Worm (Caenorhabditis elegans): ENCODE measurements around the gene str-220.

The str-220 gene

DNA sequence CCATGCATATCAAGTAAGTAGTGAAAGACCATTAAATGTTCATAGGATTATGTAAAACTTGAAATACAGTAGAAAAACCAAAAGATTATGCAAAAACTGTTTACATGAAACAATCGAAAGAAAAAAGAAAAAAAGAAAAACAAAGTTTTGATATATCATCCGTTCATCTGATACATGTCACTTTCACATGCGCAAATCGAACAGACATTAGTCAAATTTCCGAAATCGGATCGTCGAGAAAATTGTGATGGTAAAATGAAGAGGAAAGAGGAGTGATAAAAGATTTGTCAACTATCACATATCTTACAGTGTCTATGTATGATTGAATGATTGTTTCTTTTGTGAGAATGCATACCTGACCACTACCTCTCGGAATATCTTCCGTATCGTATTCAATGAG lies 37.8 kb upstream of the str-220 start:
- no peak for TF ChIP-seq pha-4 (tag; optimal IDR thresholded peaks at IDR 0.05)
- TF ChIP-seq lin-32 (GFP tag; optimal IDR thresholded peaks at IDR 0.05): no peak
- no peak for TF ChIP-seq blmp-1 (tag; optimal IDR thresholded peaks at IDR 0.05)
- no peak for TF ChIP-seq ztf-11 (tag; optimal IDR thresholded peaks at IDR 0.05)
- TF ChIP-seq nhr-237 (tag; optimal IDR thresholded peaks at IDR 0.05): no peak

ce11 chrIV:7205969-7206368 lies 34.8 kb upstream of the str-220 start, which contains the start of gene kcc-1:
TSS of gene kcc-1 (plus strand) at chrIV:7206269.
- TF ChIP-seq elt-1 (tag; optimal IDR thresholded peaks at IDR 0.05; ENCODE audit: borderline replicate concordance, insufficient read depth) (no peak), ces-1 (GFP tag; optimal IDR thresholded peaks at IDR 0.05) (no peak), bed-3 (GFP tag; optimal IDR thresholded peaks at IDR 0.05) (no peak), nhr-28 (tag; optimal IDR thresholded peaks at IDR 0.05) (no peak)

DNA sequence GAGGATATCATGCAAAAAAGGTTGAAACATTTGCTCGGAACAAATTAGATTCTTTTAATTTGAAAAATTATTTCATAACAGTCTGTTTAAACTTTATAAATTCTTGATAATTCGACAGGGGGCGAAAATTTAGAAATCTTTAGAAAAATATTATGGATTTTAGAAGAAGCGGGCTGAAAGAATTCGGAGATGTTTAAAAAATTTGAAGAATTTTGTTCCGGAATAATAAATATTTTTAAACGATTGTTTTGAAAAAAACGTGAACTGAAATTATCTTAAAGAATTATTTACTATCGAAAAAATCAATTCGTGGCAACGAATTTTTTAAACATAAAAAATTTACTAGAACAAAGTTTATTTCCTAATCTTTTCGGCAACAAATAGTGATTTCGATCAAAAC lies 32.6 kb upstream of the str-220 start, which contains the start of gene R13A1.3:
Gene R13A1.3 (plus strand): TSS at position 301 of the 400 bp plus-strand sequence.
- TF ChIP-seq cnd-1 (tag; optimal IDR thresholded peaks at IDR 0.05): no peak
- TF ChIP-seq nhr-76 (tag; optimal IDR thresholded peaks at IDR 0.05): no peak
- no peak for TF ChIP-seq pha-4 (tag; optimal IDR thresholded peaks at IDR 0.05)
- TF ChIP-seq bed-3 (GFP tag; optimal IDR thresholded peaks at IDR 0.05): no peak
- no peak for TF ChIP-seq lin-32 (GFP tag; optimal IDR thresholded peaks at IDR 0.05)
- TF ChIP-seq ceh-43 (GFP tag; optimal IDR thresholded peaks at IDR 0.05): no peak
- no peak for TF ChIP-seq nhr-237 (tag; optimal IDR thresholded peaks at IDR 0.05)
- no peak for TF ChIP-seq lin-13 (tag; optimal IDR thresholded peaks at IDR 0.05)
- no peak for TF ChIP-seq sptf-1 (tag; optimal IDR thresholded peaks at IDR 0.05)
- TF ChIP-seq hlh-1 (tag; optimal IDR thresholded peaks at IDR 0.05): no peak
- TF ChIP-seq ztf-11 (tag; optimal IDR thresholded peaks at IDR 0.05): no peak

ce11 chrIV:7196853-7197252 lies 25.7 kb upstream of the str-220 start, which contains the start of gene unc-8:
TSS of gene unc-8 (plus strand) at chrIV:7197153.
- TF ChIP-seq unc-39 (tag; optimal IDR thresholded peaks at IDR 0.05) (no peak), tbx-8 (GFP tag; optimal IDR thresholded peaks at IDR 0.05) (no peak), nhr-12 (tag; optimal IDR thresholded peaks at IDR 0.05) (no peak), nhr-76 (tag; optimal IDR thresholded peaks at IDR 0.05) (no peak), flh-1 (GFP tag; optimal IDR thresholded peaks at IDR 0.05) (no peak), ceh-43 (GFP tag; optimal IDR thresholded peaks at IDR 0.05) (no peak), ceh-83 (GFP tag; optimal IDR thresholded peaks at IDR 0.05) (no peak)

DNA sequence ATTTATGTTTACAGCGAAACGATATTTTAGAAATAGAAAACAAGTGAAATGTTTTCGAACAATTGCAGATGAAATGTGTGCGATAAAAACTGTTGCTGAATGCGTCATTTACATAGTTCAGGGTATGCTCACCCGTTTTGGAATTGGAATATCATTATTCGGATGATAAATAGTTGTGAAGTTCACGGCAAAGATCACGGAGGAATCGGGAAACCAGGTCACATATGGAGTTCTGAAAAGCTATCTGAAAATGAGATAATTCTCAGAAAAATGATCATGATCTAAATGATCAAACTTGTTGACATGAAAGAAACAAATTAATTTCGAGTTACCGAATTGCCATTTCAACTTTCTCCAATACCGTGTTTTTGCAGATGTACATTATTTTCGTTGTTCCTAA lies 24.6 kb upstream of the str-220 start, which contains the start of gene best-16:
Gene best-16 (minus strand): TSS at position 101 of the 400 bp plus-strand sequence.
- no peak for TF ChIP-seq hlh-1 (tag; optimal IDR thresholded peaks at IDR 0.05)

DNA sequence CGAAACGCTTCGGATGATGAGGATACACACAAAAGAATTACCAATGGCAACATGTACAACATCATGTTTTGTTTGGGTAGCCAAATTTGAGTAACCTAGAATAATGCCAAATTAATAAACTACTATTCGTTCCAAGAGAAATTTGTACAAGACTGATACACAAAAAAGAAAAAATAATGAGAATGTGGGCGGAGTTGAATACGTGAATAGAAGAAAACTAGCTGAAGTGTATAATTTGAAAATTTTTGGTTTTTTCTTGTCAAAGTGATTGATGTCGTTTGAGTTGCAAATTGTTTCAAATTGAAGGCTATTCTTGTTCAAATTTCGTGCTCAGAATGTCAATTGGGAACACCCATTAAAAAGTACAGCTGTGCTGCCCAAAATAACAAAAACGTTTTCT lies 20.6 kb upstream of the str-220 start, which contains the start of gene R13A1.5:
Gene R13A1.5 (minus strand): TSS at position 101 of the 400 bp plus-strand sequence.
- TF ChIP-seq nhr-237 (tag; optimal IDR thresholded peaks at IDR 0.05) (no peak), snpc-4 (tag; optimal IDR thresholded peaks at IDR 0.05) (no peak), ceh-39 (tag; optimal IDR thresholded peaks at IDR 0.05) (no peak), elt-3 (tag; optimal IDR thresholded peaks at IDR 0.05) (no peak), ham-2 (GFP tag; optimal IDR thresholded peaks at IDR 0.05) (no peak), M03D4.4 (tag; optimal IDR thresholded peaks at IDR 0.05) (no peak), mab-5 (tag; optimal IDR thresholded peaks at IDR 0.05) (no peak), blmp-1 (tag; optimal IDR thresholded peaks at IDR 0.05) (no peak), ztf-11 (tag; optimal IDR thresholded peaks at IDR 0.05) (no peak)

ce11 chrIV:7190409-7190808 lies 19.3 kb upstream of the str-220 start:
- no peak for TF ChIP-seq nhr-237 (tag; optimal IDR thresholded peaks at IDR 0.05)
- no peak for TF ChIP-seq ceh-43 (GFP tag; optimal IDR thresholded peaks at IDR 0.05)
- TF ChIP-seq mep-1 (tag; optimal IDR thresholded peaks at IDR 0.05): no peak
- no peak for TF ChIP-seq ham-2 (GFP tag; optimal IDR thresholded peaks at IDR 0.05)
- TF ChIP-seq drap-1 (GFP tag; optimal IDR thresholded peaks at IDR 0.05): no peak
- TF ChIP-seq lsy-2 (tag; optimal IDR thresholded peaks at IDR 0.05): no peak
- TF ChIP-seq ces-1 (GFP tag; optimal IDR thresholded peaks at IDR 0.05): no peak
- no peak for TF ChIP-seq pha-4 (tag; optimal IDR thresholded peaks at IDR 0.05)
- TF ChIP-seq elt-1 (tag; optimal IDR thresholded peaks at IDR 0.05; ENCODE audit: borderline replicate concordance, insufficient read depth): no peak
- TF ChIP-seq snpc-4 (tag; optimal IDR thresholded peaks at IDR 0.05): no peak
